Worm (Caenorhabditis elegans): ENCODE results near the gene R144.3.

DNA sequence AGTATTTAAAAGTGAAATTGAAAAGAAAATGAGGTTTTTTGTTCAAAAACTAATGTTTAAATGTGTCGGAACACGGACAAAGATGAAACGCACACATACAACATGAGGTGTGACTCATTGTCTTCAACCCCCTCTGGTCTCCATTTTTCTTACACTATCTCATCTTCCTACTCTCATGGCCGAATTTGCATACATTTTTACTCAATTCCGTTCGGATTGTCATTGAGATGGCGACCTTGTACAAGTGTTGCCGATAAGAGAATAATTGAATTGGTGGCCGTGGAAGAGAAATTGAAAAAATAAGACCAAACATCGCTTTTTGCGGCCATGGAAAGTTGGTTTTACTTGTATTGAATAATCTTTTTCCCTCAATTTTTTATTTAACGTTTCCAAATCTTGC, 25.4 kb downstream of the R144.3 start, which contains the start of gene txbp-3:
- TF ChIP-seq mep-1 (tag; optimal IDR thresholded peaks at IDR 0.05), result peak; percentile 81
- no peak for TF ChIP-seq jun-1 (tag; optimal IDR thresholded peaks at IDR 0.05)
- peak; percentile 43 for TF ChIP-seq lir-3 (tag; optimal IDR thresholded peaks at IDR 0.05; ENCODE audit: poor library complexity)
- TF ChIP-seq nhr-28 (tag; optimal IDR thresholded peaks at IDR 0.05), result no peak
- no peak for TF ChIP-seq ztf-4 (tag; optimal IDR thresholded peaks at IDR 0.05)
- TF ChIP-seq pqm-1 (tag; optimal IDR thresholded peaks at IDR 0.05), result no peak
- no peak for TF ChIP-seq ama-1 (optimal IDR thresholded peaks at IDR 0.05)
- TF ChIP-seq C04F5.9 (tag; optimal IDR thresholded peaks at IDR 0.05), result no peak
- TF ChIP-seq rnt-1 (tag; optimal IDR thresholded peaks at IDR 0.05), result peak; percentile 21
- TF ChIP-seq nhr-12 (tag; optimal IDR thresholded peaks at IDR 0.05), result no peak
